Fruit fly (Drosophila melanogaster): ENCODE measurements around the gene cl.

dm6 chr2L:5507082-5507481 is 12.9 kb upstream of the cl start:
- TF ChIP-seq Sox14 (GFP tag; optimal IDR thresholded peaks at IDR 0.05) = no peak
- TF ChIP-seq Hr39 (GFP tag; optimal IDR thresholded peaks at IDR 0.05) = no peak
- TF ChIP-seq Met (GFP tag; optimal IDR thresholded peaks at IDR 0.05) = peak; percentile 3
- no peak for TF ChIP-seq Lpt (GFP tag; optimal IDR thresholded peaks at IDR 0.05)
- no peak for TF ChIP-seq CG8632 (GFP tag; optimal IDR thresholded peaks at IDR 0.05)
- no peak for TF ChIP-seq CG15336 (GFP tag; IDR thresholded peaks at IDR 0.05)
- no peak for TF ChIP-seq CG11294 (GFP tag; IDR thresholded peaks at IDR 0.05)
- no peak for TF ChIP-seq CG1621 (tag; optimal IDR thresholded peaks at IDR 0.05)

Measured in whole organism, prepupa.